Fruit fly (Drosophila melanogaster) S2 (cell line): ENCODE results near the gene otu.

Experiments used
- CG8478 ChIP-seq: fragments of >200 bp; optimal IDR thresholded peaks from 2 replicates; lab custom pipeline; 2018
- CTCF ChIP-seq, 2 experiments: fragments of >200 bp; optimal IDR thresholded peaks; 2 replicates each; lab custom pipeline; 2018

DNA sequence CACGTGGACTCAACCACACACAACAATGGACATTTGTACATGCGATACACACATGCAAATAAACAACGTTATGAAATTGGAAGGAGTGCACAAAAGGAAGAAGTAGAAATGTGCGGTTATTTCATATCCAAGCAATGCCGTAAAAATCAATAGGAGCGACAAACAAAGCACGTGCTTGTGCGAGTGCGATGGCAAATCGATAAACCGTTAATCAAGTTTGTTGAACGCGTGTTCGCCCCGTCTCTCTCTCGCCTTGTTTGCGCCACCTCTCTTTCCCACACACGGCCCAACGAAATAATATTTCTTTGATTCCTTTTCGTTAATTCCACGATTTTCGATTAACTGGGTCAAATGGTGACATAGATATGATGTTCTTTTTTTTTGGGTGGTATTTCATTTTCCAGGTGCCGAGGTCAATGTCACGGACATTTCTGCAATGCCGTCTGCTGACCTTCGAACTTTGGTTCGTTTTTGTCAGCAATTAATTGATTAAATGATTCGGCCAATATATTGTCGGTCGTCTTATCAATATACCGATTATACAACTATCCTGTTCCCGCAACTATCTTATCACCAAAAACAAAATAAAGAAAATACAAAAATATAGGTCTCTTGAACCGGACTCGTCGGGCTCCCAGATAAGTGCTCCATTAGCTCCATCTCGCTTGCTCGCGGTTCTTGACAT lies 1.1 kb upstream of the otu start:
- TF ChIP-seq CG8478 (lab: Kevin White, UChicago) (no peak), CTCF (optimal IDR thresholded peaks at IDR 0.05; lab: Kevin White, UChicago) (no peak)
